Fruit fly (Drosophila melanogaster): ENCODE measurements around the gene PAPLA1.

dm6 chr2L:8157166-8157565, 2.3 kb downstream of the PAPLA1 start:
- no peak for TF ChIP-seq Myc (optimal IDR thresholded peaks at IDR 0.05)
- no peak for TF ChIP-seq insv (optimal IDR thresholded peaks at IDR 0.05)
- no peak for TF ChIP-seq psq (optimal IDR thresholded peaks at IDR 0.05)
- TF ChIP-seq ttk (optimal IDR thresholded peaks at IDR 0.05) = no peak

Data from Kc167 (cell line).